Fruit fly (Drosophila melanogaster): ENCODE data around the gene CG7900.

Gene CG7900

dm6 chr3R:8105839-8106718, 12.2 kb downstream of the CG7900 start (continued):
- TF ChIP-seq tap (tag; optimal IDR thresholded peaks at IDR 0.05), result no peak

- TF ChIP-seq tup (GFP tag; optimal IDR thresholded peaks at IDR 0.05), result no peak
- 0 out of 2 replicates have a peak, but pooled peaks have one; percentile 2 for TF ChIP-seq Drgx (GFP tag; IDR thresholded peaks at IDR 0.05)
- no peak for TF ChIP-seq otp (GFP tag; IDR thresholded peaks at IDR 0.05)
- TF ChIP-seq gem (tag; optimal IDR thresholded peaks at IDR 0.05), result peak; percentile 0
- peak; percentile 67 for TF ChIP-seq nom (GFP tag; optimal IDR thresholded peaks at IDR 0.05)
- TF ChIP-seq CG2120 (GFP tag; optimal IDR thresholded peaks at IDR 0.05), result peak; percentile 27
- TF ChIP-seq pita (GFP tag; optimal IDR thresholded peaks at IDR 0.05), result no peak
- TF ChIP-seq pros (GFP tag; optimal IDR thresholded peaks at IDR 0.05), result no peak
- TF ChIP-seq D19A (tag; optimal IDR thresholded peaks at IDR 0.05), result peak; percentile 50
- peak; percentile 70 for TF ChIP-seq exex (tag; optimal IDR thresholded peaks at IDR 0.05)
- no peak for TF ChIP-seq Gug (GFP tag; IDR thresholded peaks at IDR 0.05)
- TF ChIP-seq CG3281 (GFP tag; optimal IDR thresholded peaks at IDR 0.05), result peak; percentile 17
- no peak for TF ChIP-seq az2 (GFP tag; optimal IDR thresholded peaks at IDR 0.05)
- peak; percentile 10 for TF ChIP-seq CG34376 (GFP tag; optimal IDR thresholded peaks at IDR 0.05)
- no peak for TF ChIP-seq seq (GFP tag; IDR thresholded peaks at IDR 0.05)
- peak; percentile 69 for TF ChIP-seq D19B (GFP tag; optimal IDR thresholded peaks at IDR 0.05)
- peak; percentile 46 for TF ChIP-seq Med (GFP tag)
- no peak for TF ChIP-seq nmo (GFP tag; optimal IDR thresholded peaks at IDR 0.05)
- no peak for TF ChIP-seq Hey (tag; optimal IDR thresholded peaks at IDR 0.05)
- no peak for TF ChIP-seq CG11695 (GFP tag; IDR thresholded peaks at IDR 0.05)
- peak; percentile 4 for TF ChIP-seq ATbp (GFP tag; optimal IDR thresholded peaks at IDR 0.05)
- peak; percentile 5 for TF ChIP-seq CG2116 (GFP tag; optimal IDR thresholded peaks at IDR 0.05)
- no peak for TF ChIP-seq Ets97D (GFP tag; optimal IDR thresholded peaks at IDR 0.05)
- TF ChIP-seq CG3838 (GFP tag; optimal IDR thresholded peaks at IDR 0.05), result no peak
- no peak for TF ChIP-seq salm (tag; optimal IDR thresholded peaks at IDR 0.05)
- no peak for TF ChIP-seq row (GFP tag; IDR thresholded peaks at IDR 0.05)
- no peak for TF ChIP-seq sob (GFP tag; IDR thresholded peaks at IDR 0.05)
- no peak for TF ChIP-seq disco-r (GFP tag; optimal IDR thresholded peaks at IDR 0.05)
- TF ChIP-seq Oli (tag; optimal IDR thresholded peaks at IDR 0.05), result peak; percentile 9
These were observed 13.3 kb downstream of the CG7900 start for dm6 chr3R:8106909-8107841.

dm6 chr3R:8108770-8109169, 14.8 kb downstream of the CG7900 start:
- TF ChIP-seq CG2116 (GFP tag; optimal IDR thresholded peaks at IDR 0.05), result no peak
- TF ChIP-seq CG8359 (GFP tag; optimal IDR thresholded peaks at IDR 0.05; ENCODE audit: borderline replicate concordance), result no peak
- no peak for TF ChIP-seq ci (GFP tag; IDR thresholded peaks at IDR 0.05)
- no peak for TF ChIP-seq dm (GFP tag; optimal IDR thresholded peaks at IDR 0.05)
- TF ChIP-seq CG11560 (tag; IDR thresholded peaks at IDR 0.05), result no peak
- no peak for TF ChIP-seq sd (tag; optimal IDR thresholded peaks at IDR 0.05)
- TF ChIP-seq br (optimal IDR thresholded peaks at IDR 0.05), result no peak
- TF ChIP-seq CG17912 (GFP tag; optimal IDR thresholded peaks at IDR 0.05), result no peak
- TF ChIP-seq Gug (GFP tag; IDR thresholded peaks at IDR 0.05), result no peak
- TF ChIP-seq MBD-R2 (GFP tag; IDR thresholded peaks at IDR 0.05), result no peak
- no peak for TF ChIP-seq CG10462 (GFP tag; optimal IDR thresholded peaks at IDR 0.05)
- no peak for TF ChIP-seq jigr1 (GFP tag; IDR thresholded peaks at IDR 0.05)
- TF ChIP-seq CG9876 (GFP tag; optimal IDR thresholded peaks at IDR 0.05), result no peak
- 0 out of 4 replicates have a peak, but pooled peaks have one; percentile 45 for TF ChIP-seq chinmo (GFP tag; IDR thresholded peaks at IDR 0.05; ENCODE audit: partially characterized antibody)
- TF ChIP-seq CG7987 (GFP tag; optimal IDR thresholded peaks at IDR 0.05), result peak; percentile 17
- no peak for TF ChIP-seq Asciz (GFP tag; optimal IDR thresholded peaks at IDR 0.05)
- 0 out of 2 replicates have a peak, but pooled peaks have one; percentile 12 for TF ChIP-seq Bgb (GFP tag; IDR thresholded peaks at IDR 0.05; ENCODE audit: partially characterized antibody)
- TF ChIP-seq cato (GFP tag; optimal IDR thresholded peaks at IDR 0.05; ENCODE audit: borderline replicate concordance), result no peak

Data from whole organism, embryonic.